Fruit fly (Drosophila melanogaster) S2 (cell line): ENCODE results near the gene OtopLa.

ENCODE experiments used
- CG8478 ChIP-seq: fragments of >200 bp; optimal IDR thresholded peaks from 2 replicates; lab custom pipeline; 2018
- CTCF ChIP-seq, 2 experiments: fragments of >200 bp; optimal IDR thresholded peaks; 2 replicates each; lab custom pipeline; 2018

DNA sequence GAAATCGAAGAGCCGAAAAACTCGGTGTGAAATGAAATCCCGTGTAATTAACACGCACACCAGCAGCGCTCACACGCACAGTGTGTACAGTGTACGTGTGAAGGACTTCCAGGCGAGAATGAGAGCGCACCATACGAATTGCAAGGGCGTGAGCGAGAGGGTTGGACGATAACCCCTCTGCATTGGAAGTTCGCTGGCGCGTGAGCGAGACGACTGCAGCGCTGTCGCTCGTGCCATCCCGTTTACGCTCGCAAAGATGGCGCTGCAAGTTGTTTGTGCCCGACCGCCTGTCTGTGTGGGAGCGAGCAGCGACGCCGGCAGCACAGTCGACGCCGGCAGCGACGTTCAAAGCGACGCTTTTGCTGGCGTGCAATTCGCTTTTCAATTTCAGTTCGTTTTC is 54.4 kb downstream of the OtopLa start, which contains the start of gene Vsx1:
- peak; percentile 53 to 77 for TF ChIP-seq CTCF (optimal IDR thresholded peaks at IDR 0.05; lab: Kevin White, UChicago)
- no peak for TF ChIP-seq CG8478 (lab: Kevin White, UChicago)
